Fruit fly (Drosophila melanogaster): ENCODE results near the gene CG9040.

The CG9040 gene

dm6 chr3L:14003297-14004040, 15.8 kb downstream of the CG9040 start (continued):
- TF ChIP-seq Dfd (GFP tag; optimal IDR thresholded peaks at IDR 0.05) = no peak
- TF ChIP-seq CG18262 (tag; optimal IDR thresholded peaks at IDR 0.05) = peak; percentile 18
- peak; percentile 50; the same call in 2 of the 3 replicates for TF ChIP-seq Opbp (GFP tag; IDR thresholded peaks at IDR 0.05; ENCODE audit: partially characterized antibody)
- TF ChIP-seq CG7556 (GFP tag; optimal IDR thresholded peaks at IDR 0.05) = peak; percentile 20
- peak; percentile 33 for TF ChIP-seq gem (tag; optimal IDR thresholded peaks at IDR 0.05)
- no peak for TF ChIP-seq repo (GFP tag; optimal IDR thresholded peaks at IDR 0.05)

dm6 chr3L:14004041-14004407, 16.3 kb downstream of the CG9040 start:
- peak; percentile 50 for TF ChIP-seq kah (GFP tag; optimal IDR thresholded peaks at IDR 0.05)
- TF ChIP-seq dmrt11E (tag; optimal IDR thresholded peaks at IDR 0.05) = no peak
- TF ChIP-seq CG3838 (GFP tag; optimal IDR thresholded peaks at IDR 0.05) = no peak
- TF ChIP-seq CG14441 (GFP tag; IDR thresholded peaks at IDR 0.05) = peak; percentile 50; the same call in 1 of the 2 replicates
- TF ChIP-seq CG8290 (GFP tag; optimal IDR thresholded peaks at IDR 0.05) = no peak
- peak; percentile 62 to 69 for TF ChIP-seq CG8290 (tag; optimal IDR thresholded peaks at IDR 0.05)
- TF ChIP-seq twi (tag; optimal IDR thresholded peaks at IDR 0.05) = no peak
- peak; percentile 36 for TF ChIP-seq NfI (GFP tag; optimal IDR thresholded peaks at IDR 0.05)
- TF ChIP-seq CG30403 (GFP tag; optimal IDR thresholded peaks at IDR 0.05) = no peak
- TF ChIP-seq phol (tag; optimal IDR thresholded peaks at IDR 0.05) = peak; percentile 43
- no peak for TF ChIP-seq CG12744 (GFP tag; optimal IDR thresholded peaks at IDR 0.05)
- TF ChIP-seq eyg (GFP tag; optimal IDR thresholded peaks at IDR 0.05) = no peak
- TF ChIP-seq CG10431 (GFP tag; optimal IDR thresholded peaks at IDR 0.05) = peak; percentile 48
- no peak for TF ChIP-seq az2 (GFP tag; optimal IDR thresholded peaks at IDR 0.05)
- peak; percentile 64 for TF ChIP-seq MTF-1 (GFP tag; optimal IDR thresholded peaks at IDR 0.05; ENCODE audit: borderline replicate concordance)
- peak; percentile 5; the same call in 1 of the 3 replicates for TF ChIP-seq dysf (GFP tag; IDR thresholded peaks at IDR 0.05)
- no peak for TF ChIP-seq H2.0 (GFP tag; IDR thresholded peaks at IDR 0.05)
- TF ChIP-seq Ets97D (GFP tag; optimal IDR thresholded peaks at IDR 0.05) = peak; percentile 75
- TF ChIP-seq amos (GFP tag; IDR thresholded peaks at IDR 0.05; ENCODE audit: partially characterized antibody) = peak; percentile 15; the same call in 1 of the 2 replicates
- TF ChIP-seq sens (GFP tag) = peak; percentile 25
- peak; percentile 4 for TF ChIP-seq CG30020 (tag; optimal IDR thresholded peaks at IDR 0.05)
- TF ChIP-seq CG10959 (GFP tag; IDR thresholded peaks at IDR 0.05) = 0 out of 2 replicates have a peak, but pooled peaks have one; percentile 28
- no peak for TF ChIP-seq mam (GFP tag; optimal IDR thresholded peaks at IDR 0.05)
- peak; percentile 24 for TF ChIP-seq CG17186 (GFP tag; optimal IDR thresholded peaks at IDR 0.05)
- TF ChIP-seq Drgx (GFP tag; IDR thresholded peaks at IDR 0.05) = peak; percentile 37; the same call in 1 of the 2 replicates
- TF ChIP-seq danr (GFP tag; IDR thresholded peaks at IDR 0.05) = no peak
- peak; percentile 74 for TF ChIP-seq CG8478 (optimal IDR thresholded peaks at IDR 0.05)
- TF ChIP-seq MBD-R2 (GFP tag; IDR thresholded peaks at IDR 0.05) = peak; percentile 46; the same call in 1 of the 2 replicates
- peak; percentile 74 for TF ChIP-seq B-H2 (GFP tag; optimal IDR thresholded peaks at IDR 0.05)
- no peak for TF ChIP-seq CG2129 (GFP tag; IDR thresholded peaks at IDR 0.05; ENCODE audit: partially characterized antibody)
- peak; percentile 2 for TF ChIP-seq CG10267 (tag; optimal IDR thresholded peaks at IDR 0.05)
- TF ChIP-seq Abd-B (GFP tag; optimal IDR thresholded peaks at IDR 0.05) = no peak
- no peak for TF ChIP-seq CG11723 (GFP tag; optimal IDR thresholded peaks at IDR 0.05)
- peak; percentile 82 for TF ChIP-seq abd-A (tag; optimal IDR thresholded peaks at IDR 0.05)
- TF ChIP-seq CG6791 (GFP tag; IDR thresholded peaks at IDR 0.05; ENCODE audit: partially characterized antibody) = 0 out of 3 replicates have a peak, but pooled peaks have one; percentile 16
- TF ChIP-seq ranshi (GFP tag; IDR thresholded peaks at IDR 0.05) = no peak; the same call in 1 of the 2 replicates
- TF ChIP-seq pfk (GFP tag; optimal IDR thresholded peaks at IDR 0.05) = peak; percentile 55
- peak; percentile 37 for TF ChIP-seq MESR4 (GFP tag; optimal IDR thresholded peaks at IDR 0.05)
- no peak for TF ChIP-seq CG6683 (GFP tag; optimal IDR thresholded peaks at IDR 0.05)
- TF ChIP-seq YL-1 (GFP tag; optimal IDR thresholded peaks at IDR 0.05) = peak; percentile 92
- TF ChIP-seq gfzf (GFP tag; optimal IDR thresholded peaks at IDR 0.05) = peak; percentile 2
- peak; percentile 27; the same call in 1 of the 3 replicates for TF ChIP-seq CG11093 (GFP tag; IDR thresholded peaks at IDR 0.05)
